Worm (Caenorhabditis elegans) whole organism, L1 larva: ENCODE measurements around the gene glt-1.
A peak's percentile ranks its signal among the peaks of the same experiment; 100 is the strongest.

ENCODE experiments used
- C16A3.4 ChIP-seq: fragments of 150-350 bp; optimal IDR thresholded peaks from 2 replicates; lab custom pipeline; 2014; ENCODE audit warnings: missing biosample characterization, missing genetic modification characterization
- C34B4.2 ChIP-seq: sonication (generic microtip); optimal IDR thresholded peaks from 2 replicates; lab custom pipeline; 2017; ENCODE audit warnings: mild to moderate bottlenecking, missing genetic modification characterization, missing compliant biosample characterization
- F16B12.6 ChIP-seq: fragments of 150-350 bp; optimal IDR thresholded peaks from 2 replicates; lab custom pipeline; 2014; ENCODE audit warnings: missing biosample characterization, missing genetic modification characterization
- Y116A8C.19 ChIP-seq: sonication (generic microtip); optimal IDR thresholded peaks from 2 replicates; lab custom pipeline; 2016; ENCODE audit warnings: missing compliant biosample characterization, missing genetic modification characterization, borderline replicate concordance
- blmp-1 ChIP-seq: fragments of 150-350 bp; optimal IDR thresholded peaks from 2 replicates; lab custom pipeline; 2014; ENCODE audit warnings: missing biosample characterization, missing genetic modification characterization
- ceh-63 ChIP-seq: fragments of 200-800 bp; sonication (Bioruptor generic); optimal IDR thresholded peaks from 2 replicates; lab custom pipeline; 2018; ENCODE audit warnings: mild to moderate bottlenecking, missing genetic modification characterization, missing compliant biosample characterization
- ceh-82 ChIP-seq, 3 experiments: fragments of 150-350 bp in 1 of 3; sonication (generic microtip) in 2 of 3; optimal IDR thresholded peaks; 2 replicates each; lab custom pipeline; 2014 to 2017; ENCODE audit warnings: missing biosample characterization in 3 of 3, missing genetic modification characterization in 3 of 3
- ceh-88 ChIP-seq: fragments of 200-800 bp; sonication (Bioruptor generic); IDR thresholded peaks from 2 replicates; pipeline ENCODE4 v1.3.6; 2022; ENCODE audit warnings: missing genetic modification characterization, missing compliant biosample characterization
- ces-1 ChIP-seq: fragments of 150-350 bp; optimal IDR thresholded peaks from 2 replicates; lab custom pipeline; 2014; ENCODE audit warnings: missing biosample characterization, missing genetic modification reagents, missing genetic modification characterization
- dpl-1 ChIP-seq, 3 experiments: fragments of 150-350 bp in 2 of 3; sonication (generic microtip) in 1 of 3; optimal IDR thresholded peaks; 2 replicates each; lab custom pipeline; 2014 to 2017; ENCODE audit warnings: missing biosample characterization in 3 of 3, missing genetic modification characterization in 3 of 3, missing genetic modification reagents in 3 of 3
- efl-1 ChIP-seq, 4 experiments: fragments of 150-350 bp; optimal IDR thresholded peaks in 3 of 4; peaks in 1 of 4; 1 replicate in 1 of 4; 2 replicates in 3 of 4; lab custom pipeline; 2014; ENCODE audit warnings: missing biosample characterization in 2 of 4, missing genetic modification characterization in 2 of 4, missing genetic modification reagents in 2 of 4
- egl-27 ChIP-seq, 2 experiments: fragments of 150-350 bp in 1 of 2; sonication (generic microtip); optimal IDR thresholded peaks; 3 replicates each; lab custom pipeline; 2017 to 2018; ENCODE audit warnings: missing biosample characterization in 2 of 2, missing genetic modification characterization in 2 of 2, missing genetic modification reagents in 2 of 2
- elt-2 ChIP-seq: sonication (generic microtip); optimal IDR thresholded peaks from 2 replicates; lab custom pipeline; 2016; ENCODE audit warnings: missing genetic modification characterization, mild to moderate bottlenecking, inconsistent platforms, missing compliant biosample characterization, missing genetic modification reagents
- elt-3 ChIP-seq, 6 experiments: fragments of 150-350 bp in 1 of 6; sonication (generic microtip); optimal IDR thresholded peaks; 2 replicates each; lab custom pipeline; 2017 to 2018; ENCODE audit warnings: missing biosample characterization in 6 of 6, missing genetic modification characterization in 6 of 6, inconsistent platforms in 1 of 6
- fkh-10 ChIP-seq: sonication (generic microtip); optimal IDR thresholded peaks from 2 replicates; lab custom pipeline; 2017; ENCODE audit warnings: missing biosample characterization, missing genetic modification reagents, missing genetic modification characterization
- fkh-4 ChIP-seq: sonication (generic microtip); optimal IDR thresholded peaks from 2 replicates; lab custom pipeline; 2016; ENCODE audit warnings: missing compliant biosample characterization, missing genetic modification characterization, borderline replicate concordance
- fkh-8 ChIP-seq: sonication (generic microtip); optimal IDR thresholded peaks from 2 replicates; lab custom pipeline; 2016; ENCODE audit warnings: mild to moderate bottlenecking, missing genetic modification characterization, missing compliant biosample characterization
- fos-1 ChIP-seq: fragments of 150-350 bp; optimal IDR thresholded peaks from 2 replicates; lab custom pipeline; 2014; ENCODE audit warnings: missing biosample characterization, missing genetic modification characterization
- grh-1 ChIP-seq: fragments of 200-800 bp; sonication (Bioruptor generic); IDR thresholded peaks from 2 replicates; pipeline ENCODE4 v1.3.6; 2022; ENCODE audit warnings: missing genetic modification reagents, missing genetic modification characterization, missing compliant biosample characterization
- hlh-17 ChIP-seq: fragments of 200-800 bp; sonication (Bioruptor generic); optimal IDR thresholded peaks from 2 replicates; lab custom pipeline; 2018; ENCODE audit warnings: missing genetic modification characterization, mild to moderate bottlenecking, missing compliant biosample characterization, moderate library complexity, borderline replicate concordance
- hpl-2 ChIP-seq: fragments of 150-350 bp; optimal IDR thresholded peaks from 2 replicates; lab custom pipeline; 2014; ENCODE audit warnings: missing biosample characterization, missing genetic modification reagents, missing genetic modification characterization
- irx-1 ChIP-seq: sonication (generic microtip); optimal IDR thresholded peaks from 2 replicates; lab custom pipeline; 2016; ENCODE audit warnings: missing genetic modification characterization, missing compliant biosample characterization
- jun-1 ChIP-seq: fragments of 150-350 bp; optimal IDR thresholded peaks from 2 replicates; lab custom pipeline; 2014; ENCODE audit warnings: missing biosample characterization, missing genetic modification reagents, missing genetic modification characterization
- lin-14 ChIP-seq: fragments of 200-800 bp; sonication (Bioruptor generic); optimal IDR thresholded peaks from 2 replicates; lab custom pipeline; 2018; ENCODE audit warnings: mild to moderate bottlenecking, missing genetic modification characterization, moderate library complexity, missing compliant biosample characterization
- lin-35 ChIP-seq, 2 experiments: fragments of 150-350 bp; optimal IDR thresholded peaks; 2 replicates each; lab custom pipeline; 2014; ENCODE audit warnings: missing biosample characterization in 2 of 2, missing genetic modification characterization in 2 of 2, missing genetic modification reagents in 2 of 2
- lsy-2 ChIP-seq, 2 experiments: fragments of 150-350 bp; optimal IDR thresholded peaks; 2 replicates each; lab custom pipeline; 2014; ENCODE audit warnings: missing biosample characterization in 2 of 2, missing genetic modification characterization in 2 of 2
- mab-9 ChIP-seq: fragments of 200-800 bp; sonication (Bioruptor generic); IDR thresholded peaks from 2 replicates; pipeline ENCODE4 v1.3.6; 2022; ENCODE audit warnings: missing genetic modification reagents, missing genetic modification characterization, missing compliant biosample characterization
- mef-2 ChIP-seq: fragments of 150-350 bp; optimal IDR thresholded peaks from 2 replicates; lab custom pipeline; 2014; ENCODE audit warnings: missing biosample characterization, missing genetic modification characterization
- nhr-19 ChIP-seq: fragments of 200-800 bp; sonication (Bioruptor generic); conservative IDR thresholded peaks from 2 replicates; pipeline ENCODE4 v1.3.6; 2022; ENCODE audit warnings: missing genetic modification characterization, missing compliant biosample characterization
- nhr-20 ChIP-seq: sonication (generic microtip); optimal IDR thresholded peaks from 2 replicates; lab custom pipeline; 2016; ENCODE audit warnings: mild to moderate bottlenecking, missing genetic modification characterization, missing compliant biosample characterization
- nhr-71 ChIP-seq: sonication (generic microtip); optimal IDR thresholded peaks from 2 replicates; lab custom pipeline; 2016; ENCODE audit warnings: mild to moderate bottlenecking, missing genetic modification characterization, moderate library complexity, missing compliant biosample characterization
- nhr-85 ChIP-seq: sonication (generic microtip); peaks from one replicate; lab custom pipeline; 2016; ENCODE audit warnings: missing genetic modification characterization, inconsistent platforms, missing compliant biosample characterization
- nhr-90 ChIP-seq: sonication (generic microtip); optimal IDR thresholded peaks from 2 replicates; lab custom pipeline; 2016; ENCODE audit warnings: mild to moderate bottlenecking, missing genetic modification characterization, missing compliant biosample characterization; ENCODE audit not compliant: poor library complexity
- pag-3 ChIP-seq: sonication (generic microtip); optimal IDR thresholded peaks from 2 replicates; lab custom pipeline; 2017; ENCODE audit warnings: missing genetic modification characterization, mild to moderate bottlenecking, missing compliant biosample characterization, antibody characterized with exemption, borderline replicate concordance; ENCODE audit not compliant: insufficient read depth
- pax-3 ChIP-seq: fragments of 200-800 bp; sonication (Bioruptor generic); optimal IDR thresholded peaks from 2 replicates; lab custom pipeline; 2018; ENCODE audit warnings: mild to moderate bottlenecking, missing genetic modification characterization, moderate library complexity, missing compliant biosample characterization
- snu-23 ChIP-seq: sonication (generic microtip); optimal IDR thresholded peaks from 2 replicates; lab custom pipeline; 2016; ENCODE audit warnings: missing genetic modification characterization, missing compliant biosample characterization
- sup-37 ChIP-seq: fragments of 200-800 bp; sonication (Bioruptor generic); optimal IDR thresholded peaks from 2 replicates; lab custom pipeline; 2018; ENCODE audit warnings: mild to moderate bottlenecking, missing genetic modification characterization, missing compliant biosample characterization
- swsn-7 ChIP-seq: sonication (generic microtip); optimal IDR thresholded peaks from 2 replicates; lab custom pipeline; 2016; ENCODE audit warnings: missing genetic modification characterization, missing compliant biosample characterization
- tbx-2 ChIP-seq: sonication (generic microtip); optimal IDR thresholded peaks from 2 replicates; lab custom pipeline; 2016; ENCODE audit warnings: missing genetic modification characterization, missing compliant biosample characterization
- unc-130 ChIP-seq: fragments of 150-350 bp; optimal IDR thresholded peaks from 2 replicates; lab custom pipeline; 2017; ENCODE audit warnings: missing biosample characterization, missing genetic modification characterization, inconsistent platforms
- unc-62 ChIP-seq: fragments of 150-350 bp; optimal IDR thresholded peaks from 2 replicates; lab custom pipeline; 2014; ENCODE audit warnings: missing biosample characterization, missing genetic modification reagents, missing genetic modification characterization
- vab-15 ChIP-seq: sonication (generic microtip); optimal IDR thresholded peaks from 2 replicates; lab custom pipeline; 2017; ENCODE audit warnings: missing genotype, mild to moderate bottlenecking, missing genetic modification characterization, missing compliant biosample characterization
- ztf-11 ChIP-seq, 2 experiments: sonication (generic microtip); optimal IDR thresholded peaks; 2 replicates each; lab custom pipeline; 2016 to 2017; ENCODE audit warnings: missing genetic modification characterization in 2 of 2, missing biosample characterization in 1 of 2, missing compliant biosample characterization in 1 of 2
- ztf-4 ChIP-seq: fragments of 150-350 bp; optimal IDR thresholded peaks from 2 replicates; lab custom pipeline; 2014; ENCODE audit warnings: missing biosample characterization, missing genetic modification characterization

glt-1 gene

DNA sequence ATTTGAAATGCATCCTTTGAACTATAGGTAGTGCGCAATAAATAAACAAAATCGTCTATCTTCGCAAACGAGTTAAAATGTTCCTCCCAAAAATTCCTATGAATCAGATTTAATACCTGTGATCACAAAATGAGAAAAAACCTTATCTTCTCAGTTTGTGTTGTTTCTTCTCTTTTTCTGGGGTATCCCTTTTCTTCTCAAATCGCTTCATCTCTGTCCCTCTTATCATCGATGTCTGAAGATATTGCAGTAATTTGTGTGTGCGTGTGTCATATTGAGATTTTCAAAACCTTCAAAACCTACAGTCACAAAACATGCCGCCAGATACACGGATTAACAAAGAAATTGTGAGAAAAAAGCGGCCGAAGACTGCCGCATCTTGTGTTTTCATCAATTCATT is at the start of gene glt-1:
glt-1 (plus strand) TSS at position 251 of the 400 bp plus-strand sequence.
- TF ChIP-seq snu-23 (GFP tag; lab: Kevin White, UChicago) (peak; percentile 37), pag-3 (no peak), C16A3.4 (tag; lab: Kevin White, UChicago) (no peak), pax-3 (no peak), jun-1 (no peak), nhr-20 (tag; lab: Kevin White, UChicago) (peak; percentile 20), lin-35 (GFP tag; optimal IDR thresholded peaks at IDR 0.05; lab: Kevin White, UChicago) (no peak), ceh-88 (GFP tag; lab: Robert Waterston, UW) (no peak), lsy-2 (tag; optimal IDR thresholded peaks at IDR 0.05; lab: Kevin White, UChicago) (no peak), lin-14 (GFP tag; lab: Kevin White, UChicago) (peak; percentile 56), fos-1 (tag; lab: Kevin White, UChicago) (no peak), nhr-19 (GFP tag; lab: Robert Waterston, UW) (no peak), blmp-1 (tag; lab: Kevin White, UChicago) (peak; percentile 61), irx-1 (no peak), swsn-7 (tag; lab: Kevin White, UChicago) (no peak), elt-3 (tag; optimal IDR thresholded peaks at IDR 0.05; lab: Kevin White, UChicago) (peak in 5 of 6 experiments; percentile 31 to 88 (median 68)), egl-27 (tag; optimal IDR thresholded peaks at IDR 0.05; lab: Kevin White, UChicago) (no peak), ztf-4 (tag; lab: Kevin White, UChicago) (no peak), ztf-11 (tag; optimal IDR thresholded peaks at IDR 0.05; lab: Kevin White, UChicago) (no peak), ceh-63 (GFP tag; lab: Kevin White, UChicago) (no peak), fkh-8 (tag; lab: Kevin White, UChicago) (no peak), nhr-71 (tag; lab: Kevin White, UChicago) (peak; percentile 28), unc-62 (GFP tag; lab: Kevin White, UChicago) (no peak), Y116A8C.19 (tag; lab: Kevin White, UChicago) (no peak), C34B4.2 (tag; lab: Kevin White, UChicago) (no peak), mab-9 (no peak), tbx-2 (tag; lab: Kevin White, UChicago) (peak; percentile 17), ceh-82 (tag; optimal IDR thresholded peaks at IDR 0.05; lab: Kevin White, UChicago) (no peak), nhr-85 (peak; percentile 51), hlh-17 (GFP tag; lab: Kevin White, UChicago) (no peak), unc-130 (no peak), dpl-1 (GFP tag; optimal IDR thresholded peaks at IDR 0.05; lab: Kevin White, UChicago) (no peak), mef-2 (tag; lab: Kevin White, UChicago) (no peak), efl-1 (optimal IDR thresholded peaks at IDR 0.05; lab: Kevin White, UChicago) (no peak), efl-1 (GFP tag; optimal IDR thresholded peaks at IDR 0.05 in 1 of 2; lab: Kevin White, UChicago) (no peak), hpl-2 (no peak), elt-2 (tag; lab: Kevin White, UChicago) (no peak), ces-1 (no peak), vab-15 (tag; lab: Kevin White, UChicago) (no peak), grh-1 (GFP tag; lab: Robert Waterston, UW) (no peak)
- TF ChIP-seq, all 84 proteins: peak for 8

DNA sequence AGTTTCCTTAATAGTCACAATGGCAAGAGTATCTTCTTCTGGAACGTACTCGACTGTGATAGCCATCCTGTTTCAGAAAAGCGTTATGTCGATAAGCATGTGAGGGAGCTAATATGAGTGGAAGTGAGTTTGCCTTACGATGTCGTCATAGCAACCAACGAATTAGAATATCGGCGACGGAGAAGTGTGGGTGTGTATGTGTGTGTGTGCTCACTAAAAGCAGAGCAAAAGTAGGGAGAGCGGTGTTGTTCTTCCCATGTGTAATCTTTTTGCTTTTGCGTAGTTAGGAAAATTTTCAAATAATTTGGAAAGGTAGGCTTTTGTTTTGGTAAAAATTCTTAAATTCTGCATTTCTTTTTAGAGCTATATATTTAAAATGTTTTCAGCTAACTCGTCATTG is 44.7 kb upstream of the glt-1 start, which contains the start of gene ZK813.5:
ZK813.5 (minus strand) TSS at position 101 of the 400 bp plus-strand sequence.
- TF ChIP-seq C34B4.2 (tag; lab: Kevin White, UChicago) (no peak), fkh-4 (tag; lab: Kevin White, UChicago) (no peak), C16A3.4 (tag; lab: Kevin White, UChicago) (no peak), sup-37 (GFP tag; lab: Kevin White, UChicago) (no peak), ztf-4 (tag; lab: Kevin White, UChicago) (no peak), nhr-90 (tag; lab: Kevin White, UChicago) (no peak), ces-1 (no peak), F16B12.6 (tag; lab: Kevin White, UChicago) (no peak), fkh-10 (GFP tag; lab: Kevin White, UChicago) (no peak), snu-23 (GFP tag; lab: Kevin White, UChicago) (no peak)
